Fruit fly (Drosophila melanogaster): ENCODE data around the gene CG13786.

Gene CG13786

DNA sequence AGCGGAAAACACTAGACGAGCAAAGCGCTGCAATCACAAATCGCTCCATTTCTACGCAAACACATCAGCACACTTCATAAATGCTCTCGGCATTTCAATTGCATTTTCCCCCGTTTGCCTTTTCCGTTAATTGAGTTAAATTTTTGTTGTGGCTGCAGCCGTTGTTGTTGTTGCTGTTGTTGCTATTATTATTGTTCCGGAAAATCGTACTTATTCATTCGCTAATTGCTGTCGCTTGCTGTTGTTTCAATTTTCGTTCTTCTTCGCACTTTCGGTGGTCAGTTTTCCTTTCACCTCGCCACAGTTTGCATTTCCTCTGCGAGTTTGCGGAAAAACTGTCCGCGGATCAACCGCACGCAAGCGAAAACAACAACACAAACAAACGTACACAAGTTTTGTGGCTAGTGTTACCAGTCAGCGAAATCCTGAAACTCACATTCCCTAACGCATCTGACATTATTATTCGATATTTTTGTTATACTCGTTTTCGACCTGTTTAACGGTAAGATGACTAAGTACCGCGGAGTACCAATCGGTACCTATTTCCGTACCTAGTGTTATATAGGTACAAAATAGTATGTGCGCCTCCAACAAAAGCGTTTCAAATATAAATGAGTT, 33.0 kb downstream of the CG13786 start, which contains the start of gene CG13784 (continued):
- TF ChIP-seq Camta (GFP tag; optimal IDR thresholded peaks at IDR 0.05) (no peak), Ravus (GFP tag; IDR thresholded peaks at IDR 0.05) (no peak), pum (GFP tag; optimal IDR thresholded peaks at IDR 0.05) (no peak), vvl (GFP tag; IDR thresholded peaks at IDR 0.05) (peak; percentile 64), sim (GFP tag; IDR thresholded peaks at IDR 0.05) (no peak), ara (GFP tag; IDR thresholded peaks at IDR 0.05) (no peak; the same call in 1 of the 2 replicates), Stat92E (GFP tag; optimal IDR thresholded peaks at IDR 0.05) (peak in 2 of 3 experiments; percentile 82), crol (GFP tag; IDR thresholded peaks at IDR 0.05) (no peak), Atf-2 (GFP tag; optimal IDR thresholded peaks at IDR 0.05) (no peak), az2 (GFP tag; optimal IDR thresholded peaks at IDR 0.05) (no peak), prd (optimal IDR thresholded peaks at IDR 0.05) (no peak), prd (GFP tag; IDR thresholded peaks at IDR 0.05) (no peak), CG13624 (GFP tag; optimal IDR thresholded peaks at IDR 0.05) (no peak), scrt (GFP tag; optimal IDR thresholded peaks at IDR 0.05) (peak; percentile 34), caup (GFP tag; optimal IDR thresholded peaks at IDR 0.05; ENCODE audit: severe bottlenecking) (peak; percentile 54), CG8281 (tag; optimal IDR thresholded peaks at IDR 0.05) (no peak), wek (GFP tag; optimal IDR thresholded peaks at IDR 0.05) (peak; percentile 50), Neu2 (GFP tag; optimal IDR thresholded peaks at IDR 0.05; ENCODE audit: borderline replicate concordance) (no peak), CG3407 (GFP tag; optimal IDR thresholded peaks at IDR 0.05) (no peak), mam (GFP tag; optimal IDR thresholded peaks at IDR 0.05) (peak; percentile 13), Nf-YC (tag; optimal IDR thresholded peaks at IDR 0.05) (peak; percentile 55), CG15073 (GFP tag; optimal IDR thresholded peaks at IDR 0.05) (no peak), CG14667 (GFP tag; IDR thresholded peaks at IDR 0.05) (no peak), kay (GFP tag; optimal IDR thresholded peaks at IDR 0.05) (peak; percentile 35), Hmr (GFP tag; optimal IDR thresholded peaks at IDR 0.05) (peak; percentile 65), fd102C (GFP tag; optimal IDR thresholded peaks at IDR 0.05) (no peak), CG7271 (tag; optimal IDR thresholded peaks at IDR 0.05) (no peak), Mad (GFP tag; optimal IDR thresholded peaks at IDR 0.05) (no peak), CG10147 (GFP tag; optimal IDR thresholded peaks at IDR 0.05) (no peak), pho (GFP tag; optimal IDR thresholded peaks at IDR 0.05) (peak; percentile 43), CG6683 (GFP tag; optimal IDR thresholded peaks at IDR 0.05) (peak; percentile 33), GATAe (GFP tag; conservative IDR thresholded peaks at IDR 0.05) (no peak), ssp (GFP tag; IDR thresholded peaks at IDR 0.05) (peak; percentile 96), CG30020 (tag; optimal IDR thresholded peaks at IDR 0.05) (peak; percentile 81), CG4730 (GFP tag; IDR thresholded peaks at IDR 0.05) (no peak), CG2116 (GFP tag; optimal IDR thresholded peaks at IDR 0.05) (peak; percentile 43), CG15601 (tag; optimal IDR thresholded peaks at IDR 0.05) (peak; percentile 35), CG11247 (GFP tag; IDR thresholded peaks at IDR 0.05) (no peak), emc (GFP tag; optimal IDR thresholded peaks at IDR 0.05) (peak; percentile 30), vfl (GFP tag; optimal IDR thresholded peaks at IDR 0.05) (peak; percentile 7), Dip3 (GFP tag; optimal IDR thresholded peaks at IDR 0.05) (no peak), CG4282 (GFP tag; optimal IDR thresholded peaks at IDR 0.05) (no peak), jing (GFP tag; optimal IDR thresholded peaks at IDR 0.05) (no peak), en (GFP tag; optimal IDR thresholded peaks at IDR 0.05) (no peak), sna (GFP tag; IDR thresholded peaks at IDR 0.05; ENCODE audit: partially characterized antibody) (no peak), Aef1 (GFP tag; IDR thresholded peaks at IDR 0.05) (peak; percentile 70), HLH54F (GFP tag; optimal IDR thresholded peaks at IDR 0.05) (no peak), bsh (GFP tag; optimal IDR thresholded peaks at IDR 0.05) (peak in 1 of 2 experiments; percentile 39), Hsf (GFP tag; optimal IDR thresholded peaks at IDR 0.05) (no peak), Hand (GFP tag; optimal IDR thresholded peaks at IDR 0.05) (peak; percentile 12), CG6689 (GFP tag; IDR thresholded peaks at IDR 0.05) (no peak)
